Fruit fly (Drosophila melanogaster): Measurements from ENCODE around the gene CG31808.

- TF ChIP-seq EcR (GFP tag; optimal IDR thresholded peaks at IDR 0.05): no peak
- TF ChIP-seq Pif1A (GFP tag; optimal IDR thresholded peaks at IDR 0.05): no peak
Observed at dm6 chr2L:16711891-16712290, 4.1 kb downstream of the CG31808 start.
